Fruit fly (Drosophila melanogaster): Measurements from ENCODE around the gene dpr19.

dpr19 gene

dm6 chr2L:10362408-10363067 lies 13.4 kb upstream of the dpr19 start, which contains the start of the genes Cand1 and pim (continued):
- TF ChIP-seq CG13424 (tag; optimal IDR thresholded peaks at IDR 0.05), result peak; percentile 43
- TF ChIP-seq CG17829 (tag; optimal IDR thresholded peaks at IDR 0.05), result peak; percentile 69
- peak; percentile 4 for TF ChIP-seq CG2120 (GFP tag; optimal IDR thresholded peaks at IDR 0.05)
- TF ChIP-seq CG18262 (tag; optimal IDR thresholded peaks at IDR 0.05), result peak; percentile 23
- no peak for TF ChIP-seq Dbx (GFP tag; IDR thresholded peaks at IDR 0.05)
- peak; percentile 80 for TF ChIP-seq Scr (GFP tag; IDR thresholded peaks at IDR 0.05; ENCODE audit: partially characterized antibody)
- no peak for TF ChIP-seq CG10565 (GFP tag; optimal IDR thresholded peaks at IDR 0.05)
- no peak for TF ChIP-seq Ptx1 (GFP tag; IDR thresholded peaks at IDR 0.05)
- peak in 1 of 3 experiments; percentile 19 for TF ChIP-seq lola (GFP tag; optimal IDR thresholded peaks at IDR 0.05)
- TF ChIP-seq schlank (tag; optimal IDR thresholded peaks at IDR 0.05), result no peak
- TF ChIP-seq Nf-YA (GFP tag; IDR thresholded peaks at IDR 0.05), result no peak
- TF ChIP-seq CG14710 (tag; optimal IDR thresholded peaks at IDR 0.05), result peak; percentile 77
- TF ChIP-seq CG18619 (GFP tag; optimal IDR thresholded peaks at IDR 0.05), result no peak
- TF ChIP-seq tin (GFP tag; optimal IDR thresholded peaks at IDR 0.05), result no peak
- TF ChIP-seq CG15514 (GFP tag; optimal IDR thresholded peaks at IDR 0.05), result peak; percentile 38
- TF ChIP-seq vnd (GFP tag; IDR thresholded peaks at IDR 0.05; ENCODE audit: partially characterized antibody), result peak; percentile 33; the same call in 1 of the 3 replicates
- no peak for TF ChIP-seq CG1529 (GFP tag; optimal IDR thresholded peaks at IDR 0.05)
- TF ChIP-seq CG8478 (optimal IDR thresholded peaks at IDR 0.05), result no peak
- TF ChIP-seq Drgx (GFP tag; IDR thresholded peaks at IDR 0.05), result no peak
- no peak for TF ChIP-seq ems (GFP tag; optimal IDR thresholded peaks at IDR 0.05)
- TF ChIP-seq CoRest (tag; optimal IDR thresholded peaks at IDR 0.05), result peak; percentile 59
- TF ChIP-seq nmo (GFP tag; optimal IDR thresholded peaks at IDR 0.05), result peak; percentile 73
- peak; percentile 50 for TF ChIP-seq sd (tag; optimal IDR thresholded peaks at IDR 0.05)
- no peak for TF ChIP-seq CG12299 (tag; optimal IDR thresholded peaks at IDR 0.05)

DNA sequence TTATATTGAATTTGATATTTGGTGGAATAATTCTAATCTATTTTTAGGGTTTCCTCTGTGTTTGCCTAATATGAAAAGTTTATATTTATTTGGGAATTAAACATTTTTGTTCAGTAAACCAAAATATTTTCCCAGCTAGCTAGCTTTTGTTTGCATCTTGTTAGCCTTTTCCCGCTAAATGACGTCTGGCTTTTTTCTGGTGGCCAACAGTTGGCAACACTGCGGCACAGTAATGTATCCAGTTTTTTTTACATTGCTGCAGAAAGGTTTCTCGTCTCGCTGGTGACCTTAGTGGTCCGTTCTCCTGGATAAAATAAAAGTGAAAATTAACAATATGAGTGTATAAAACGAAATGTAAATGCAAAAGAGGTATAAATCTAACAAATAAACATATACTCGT lies 11.7 kb upstream of the dpr19 start, which contains the start of gene lft:
TSS of gene lft (plus strand) at position 243 of the 400 bp plus-strand sequence.
- TF ChIP-seq CG8924 (tag; optimal IDR thresholded peaks at IDR 0.05) (peak; percentile 31), CG2199 (GFP tag; IDR thresholded peaks at IDR 0.05) (0 out of 3 replicates have a peak, but pooled peaks have one; percentile 45), Med (GFP tag) (peak; percentile 73), Sry-β (GFP tag; optimal IDR thresholded peaks at IDR 0.05) (peak; percentile 90), CG15514 (GFP tag; optimal IDR thresholded peaks at IDR 0.05) (peak; percentile 5), CG18011 (GFP tag; optimal IDR thresholded peaks at IDR 0.05) (peak; percentile 81), YL-1 (GFP tag; optimal IDR thresholded peaks at IDR 0.05) (peak; percentile 32), CG2116 (GFP tag; optimal IDR thresholded peaks at IDR 0.05) (peak; percentile 16), CG9797 (GFP tag; optimal IDR thresholded peaks at IDR 0.05) (peak; percentile 2), ash1 (GFP tag; optimal IDR thresholded peaks at IDR 0.05) (no peak), CG17385 (GFP tag; optimal IDR thresholded peaks at IDR 0.05) (no peak), gfzf (GFP tag; optimal IDR thresholded peaks at IDR 0.05) (peak; percentile 48), scrt (GFP tag; optimal IDR thresholded peaks at IDR 0.05) (no peak), CG4617 (GFP tag; optimal IDR thresholded peaks at IDR 0.05; ENCODE audit: borderline replicate concordance) (peak; percentile 8), Nf-YC (tag; optimal IDR thresholded peaks at IDR 0.05) (peak; percentile 3), CG1603 (tag; optimal IDR thresholded peaks at IDR 0.05) (peak; percentile 51), yki (optimal IDR thresholded peaks at IDR 0.05) (no peak), trem (tag; optimal IDR thresholded peaks at IDR 0.05) (peak; percentile 42), eve (GFP tag; optimal IDR thresholded peaks at IDR 0.05) (no peak), CG30020 (tag; optimal IDR thresholded peaks at IDR 0.05) (peak; percentile 80), pzg (GFP tag; optimal IDR thresholded peaks at IDR 0.05) (peak; percentile 24), CG14710 (tag; optimal IDR thresholded peaks at IDR 0.05) (peak; percentile 3), nerfin-1 (tag; optimal IDR thresholded peaks at IDR 0.05) (no peak), CoRest (tag; optimal IDR thresholded peaks at IDR 0.05) (peak; percentile 8), ci (GFP tag; IDR thresholded peaks at IDR 0.05) (0 out of 3 replicates have a peak, but pooled peaks have one; percentile 24), lola (GFP tag; optimal IDR thresholded peaks at IDR 0.05) (no peak), Sry-δ (GFP tag; optimal IDR thresholded peaks at IDR 0.05) (peak; percentile 36), CG11560 (tag; IDR thresholded peaks at IDR 0.05) (no peak), stwl (tag; optimal IDR thresholded peaks at IDR 0.05) (peak; percentile 7)
